Worm (Caenorhabditis elegans): Measurements from ENCODE around the gene mig-17.

ce11 chrV:11438464-11438863, 8.0 kb upstream of the mig-17 start, which contains the start of gene dmsr-1:
- no peak for TF ChIP-seq ceh-82 (tag; optimal IDR thresholded peaks at IDR 0.05)
- no peak for TF ChIP-seq aly-2 (tag; optimal IDR thresholded peaks at IDR 0.05)
